Worm (Caenorhabditis elegans): ENCODE measurements around the gene F54E4.3.

Gene F54E4.3

DNA sequence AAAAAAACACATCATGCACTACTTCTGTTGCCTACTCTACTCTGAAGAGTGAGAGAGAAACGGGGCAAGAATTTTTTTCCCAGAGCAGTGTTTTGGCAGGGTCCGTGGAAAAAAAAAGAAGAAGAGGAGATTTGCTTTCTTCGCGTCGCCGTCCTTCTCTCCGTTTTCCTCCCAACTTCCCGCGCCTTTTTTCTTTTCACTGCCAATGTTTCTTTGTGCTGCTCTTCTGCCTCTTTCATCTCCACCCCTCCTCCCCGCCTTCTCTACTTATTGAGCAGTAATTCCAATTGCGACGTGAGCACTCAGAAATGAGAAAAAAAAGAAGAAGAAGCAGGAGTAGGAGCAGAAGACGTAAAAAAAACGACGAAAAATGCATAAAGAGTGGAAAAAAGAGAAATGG lies 3.7 kb upstream of the F54E4.3 start (continued):
- TF ChIP-seq nhr-23 (tag; optimal IDR thresholded peaks at IDR 0.05), result no peak
- TF ChIP-seq Y55F3AM.14 (GFP tag; optimal IDR thresholded peaks at IDR 0.05), result peak; percentile 3
- TF ChIP-seq sma-9 (GFP tag; optimal IDR thresholded peaks at IDR 0.05), result no peak
- no peak for TF ChIP-seq sma-9 (tag; optimal IDR thresholded peaks at IDR 0.05)
- no peak for TF ChIP-seq unc-62 (GFP tag; optimal IDR thresholded peaks at IDR 0.05)
- TF ChIP-seq nhr-6 (tag; optimal IDR thresholded peaks at IDR 0.05), result no peak
- no peak for TF ChIP-seq nhr-21 (tag; optimal IDR thresholded peaks at IDR 0.05)
- TF ChIP-seq sem-4 (tag; optimal IDR thresholded peaks at IDR 0.05), result peak; percentile 20
- TF ChIP-seq alr-1 (tag; optimal IDR thresholded peaks at IDR 0.05), result no peak
- no peak for TF ChIP-seq ama-1 (optimal IDR thresholded peaks at IDR 0.05)
- TF ChIP-seq F13H6.1 (tag; optimal IDR thresholded peaks at IDR 0.05), result peak; percentile 52
- TF ChIP-seq lin-13 (GFP tag; optimal IDR thresholded peaks at IDR 0.05), result no peak
- peak; percentile 79 for TF ChIP-seq zag-1 (tag; optimal IDR thresholded peaks at IDR 0.05)
- TF ChIP-seq dmd-4 (tag; optimal IDR thresholded peaks at IDR 0.05), result no peak
- peak; percentile 12 to 38 for TF ChIP-seq lsy-2 (tag; optimal IDR thresholded peaks at IDR 0.05)
- no peak for TF ChIP-seq ZK546.5 (tag; optimal IDR thresholded peaks at IDR 0.05)
- no peak for TF ChIP-seq mdl-1 (tag; optimal IDR thresholded peaks at IDR 0.05)

- TF ChIP-seq snpc-4 (tag; optimal IDR thresholded peaks at IDR 0.05) (peak; percentile 85), lin-13 (GFP tag; optimal IDR thresholded peaks at IDR 0.05) (no peak)
These were observed 1.2 kb upstream of the F54E4.3 start for ce11 chrX:14637445-14637844.

DNA sequence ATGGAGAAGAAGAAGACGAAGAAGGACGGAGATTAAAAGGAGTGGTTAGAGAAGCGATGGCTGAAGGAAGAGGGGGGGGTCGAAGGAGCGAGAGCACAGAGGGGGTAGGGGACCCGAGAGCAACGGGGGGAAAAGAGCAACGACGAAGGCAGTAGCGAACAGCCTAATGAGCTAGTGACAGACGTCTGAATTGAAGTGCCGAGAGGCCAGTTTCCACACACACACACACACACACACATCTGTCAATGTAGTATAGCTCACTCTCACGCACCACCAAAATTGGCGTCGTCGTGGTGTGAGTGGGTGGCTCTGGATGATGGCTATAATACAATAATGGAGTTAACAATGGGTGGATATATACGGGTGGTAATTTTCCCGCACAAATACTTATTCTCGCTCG lies 491 bp upstream of the F54E4.3 start:
- TF ChIP-seq nhr-25 (tag; optimal IDR thresholded peaks at IDR 0.05) (no peak), lin-11 (tag; optimal IDR thresholded peaks at IDR 0.05) (peak; percentile 57), sma-9 (GFP tag; optimal IDR thresholded peaks at IDR 0.05) (peak; percentile 18), sma-9 (tag; optimal IDR thresholded peaks at IDR 0.05) (no peak), nhr-11 (tag; optimal IDR thresholded peaks at IDR 0.05) (no peak), R02D3.7 (tag; optimal IDR thresholded peaks at IDR 0.05) (no peak), nhr-129 (tag; optimal IDR thresholded peaks at IDR 0.05) (peak; percentile 27), C34F6.9 (tag; optimal IDR thresholded peaks at IDR 0.05) (peak; percentile 45), unc-55 (GFP tag; optimal IDR thresholded peaks at IDR 0.05) (peak; percentile 54), Y55F3AM.14 (GFP tag; optimal IDR thresholded peaks at IDR 0.05) (peak; percentile 18), dmd-4 (tag; optimal IDR thresholded peaks at IDR 0.05) (no peak), crh-2 (tag; optimal IDR thresholded peaks at IDR 0.05) (peak; percentile 18), mdl-1 (tag; optimal IDR thresholded peaks at IDR 0.05) (no peak), F13H6.1 (tag; optimal IDR thresholded peaks at IDR 0.05) (no peak), lin-13 (GFP tag; optimal IDR thresholded peaks at IDR 0.05) (peak; percentile 29), zag-1 (tag; optimal IDR thresholded peaks at IDR 0.05) (peak; percentile 59)

- peak; percentile 8 for TF ChIP-seq sma-9 (GFP tag; optimal IDR thresholded peaks at IDR 0.05)
- TF ChIP-seq sma-9 (tag; optimal IDR thresholded peaks at IDR 0.05), result no peak
- no peak for TF ChIP-seq gmeb-1 (tag; optimal IDR thresholded peaks at IDR 0.05)
- TF ChIP-seq ama-1 (optimal IDR thresholded peaks at IDR 0.05), result no peak
These were observed 2.5 kb downstream of the F54E4.3 start for ce11 chrX:14633679-14634078.

DNA sequence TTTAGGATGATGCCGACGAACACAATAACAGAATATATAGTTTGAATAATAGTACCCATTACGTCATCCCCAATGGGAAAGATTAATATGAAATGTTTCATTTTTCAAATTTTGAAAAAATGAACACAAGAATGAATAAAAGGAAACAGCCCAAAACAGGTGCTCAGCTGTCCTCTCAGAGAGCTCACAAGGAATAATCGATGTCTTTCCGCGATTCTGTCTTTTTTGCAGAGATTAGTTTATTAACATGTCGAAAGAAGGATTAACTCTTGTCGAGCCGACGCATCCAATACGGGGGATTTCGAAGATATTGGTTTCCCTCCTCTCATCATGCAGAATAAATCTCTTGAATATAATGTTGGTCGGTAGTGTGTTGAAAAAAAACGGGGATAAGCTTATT lies 7.4 kb downstream of the F54E4.3 start, which contains the start of gene F54E4.2:
Gene F54E4.2 (minus strand): TSS at position 101 of the 400 bp plus-strand sequence.
- TF ChIP-seq nhr-129 (tag; optimal IDR thresholded peaks at IDR 0.05), result no peak

ce11 chrX:14621207-14621606 lies 15.0 kb downstream of the F54E4.3 start:
- no peak for TF ChIP-seq nhr-77 (tag; optimal IDR thresholded peaks at IDR 0.05)
- TF ChIP-seq Y55F3AM.14 (GFP tag; optimal IDR thresholded peaks at IDR 0.05), result no peak
- TF ChIP-seq ceh-16 (tag; optimal IDR thresholded peaks at IDR 0.05), result no peak
- TF ChIP-seq egl-27 (tag; optimal IDR thresholded peaks at IDR 0.05), result no peak
- TF ChIP-seq lin-11 (tag; optimal IDR thresholded peaks at IDR 0.05), result no peak
- TF ChIP-seq lin-39 (tag; optimal IDR thresholded peaks at IDR 0.05), result no peak
- TF ChIP-seq lin-13 (GFP tag; optimal IDR thresholded peaks at IDR 0.05), result no peak

ce11 chrX:14611074-14611473 lies 25.1 kb downstream of the F54E4.3 start, which contains the start of gene rbc-1:
TSS of gene rbc-1 (plus strand) at chrX:14611374.
- TF ChIP-seq Y55F3AM.14 (GFP tag; optimal IDR thresholded peaks at IDR 0.05) (no peak), lin-39 (tag; optimal IDR thresholded peaks at IDR 0.05) (no peak), F13H6.1 (tag; optimal IDR thresholded peaks at IDR 0.05) (no peak), skn-1 (tag; optimal IDR thresholded peaks at IDR 0.05) (no peak), mdl-1 (tag; optimal IDR thresholded peaks at IDR 0.05) (no peak), nhr-77 (tag; optimal IDR thresholded peaks at IDR 0.05) (no peak), crh-2 (tag; optimal IDR thresholded peaks at IDR 0.05) (no peak), ceh-82 (tag; optimal IDR thresholded peaks at IDR 0.05) (no peak), ama-1 (optimal IDR thresholded peaks at IDR 0.05) (no peak), nhr-11 (tag; optimal IDR thresholded peaks at IDR 0.05) (no peak), fos-1 (tag; optimal IDR thresholded peaks at IDR 0.05) (no peak), sem-4 (tag; optimal IDR thresholded peaks at IDR 0.05) (no peak), nhr-25 (tag; optimal IDR thresholded peaks at IDR 0.05) (no peak), mbf-1 (tag; optimal IDR thresholded peaks at IDR 0.05) (no peak), sma-3 (GFP tag; optimal IDR thresholded peaks at IDR 0.05) (no peak), elt-1 (tag; optimal IDR thresholded peaks at IDR 0.05) (no peak)

All from whole organism, L2 larva.